Fruit fly (Drosophila melanogaster) whole organism: ENCODE measurements around the gene CG32512.

Source experiments
- CG8478 ChIP-seq: fragments of >200 bp; optimal IDR thresholded peaks from 2 replicates; lab custom pipeline; 2018; ENCODE audit warnings: inconsistent platforms
- Dll ChIP-seq: fragments of >200 bp; optimal IDR thresholded peaks from 2 replicates; lab custom pipeline; 2017
- EcR ChIP-seq, 2 experiments: fragments of >200 bp; optimal IDR thresholded peaks; 2 replicates each; lab custom pipeline; 2017; ENCODE audit warnings: missing biosample characterization in 2 of 2, missing genetic modification characterization in 2 of 2, missing genetic modification reagents in 2 of 2
- pan ChIP-seq: fragments of >200 bp; optimal IDR thresholded peaks from 2 replicates; lab custom pipeline; 2017
- psq ChIP-seq: fragments of >200 bp; optimal IDR thresholded peaks from 2 replicates; lab custom pipeline; 2017
- usp ChIP-seq: fragments of >200 bp; optimal IDR thresholded peaks from 2 replicates; lab custom pipeline; 2017; ENCODE audit warnings: missing biosample characterization, missing genetic modification characterization, mixed read lengths

Gene CG32512

DNA sequence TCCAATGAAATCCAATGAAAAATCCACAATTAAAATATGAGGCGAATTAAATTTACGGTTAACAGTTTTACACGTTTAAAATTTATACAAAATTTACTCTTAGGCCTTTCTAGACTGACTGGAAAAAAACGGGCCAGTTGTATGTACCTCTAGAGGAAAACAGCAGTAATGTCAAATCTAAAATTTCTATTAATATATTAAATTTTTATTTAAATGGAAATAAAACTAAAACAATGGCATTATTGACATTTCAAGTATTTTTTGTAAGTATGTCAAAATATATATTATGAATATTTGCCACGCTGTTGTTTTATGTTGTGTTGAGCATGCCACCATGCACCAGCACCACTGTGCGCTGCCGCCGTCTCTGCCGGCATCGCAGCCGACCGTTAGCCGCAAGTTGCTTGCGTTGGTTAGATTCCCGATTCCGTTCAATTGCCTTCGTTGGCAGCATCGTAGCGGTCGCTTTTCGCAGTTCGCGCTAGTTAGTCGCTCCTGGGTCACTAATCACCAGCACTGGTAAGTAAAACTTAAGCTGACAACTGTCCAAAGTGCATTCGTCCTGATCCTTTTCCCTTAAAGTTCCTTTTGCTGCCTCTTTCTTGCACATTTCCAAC lies 22.4 kb downstream of the CG32512 start, which contains the start of gene Cbs:
Gene Cbs (plus strand): TSS at position 308 of the 617 bp plus-strand sequence.
- TF ChIP-seq EcR (GFP tag; optimal IDR thresholded peaks at IDR 0.05; lab: Kevin White, UChicago) (no peak), usp (GFP tag; lab: Kevin White, UChicago) (no peak), psq (lab: Kevin White, UChicago) (no peak), pan (lab: Kevin White, UChicago) (no peak), Dll (lab: Kevin White, UChicago) (no peak), CG8478 (lab: Kevin White, UChicago) (no peak)

DNA sequence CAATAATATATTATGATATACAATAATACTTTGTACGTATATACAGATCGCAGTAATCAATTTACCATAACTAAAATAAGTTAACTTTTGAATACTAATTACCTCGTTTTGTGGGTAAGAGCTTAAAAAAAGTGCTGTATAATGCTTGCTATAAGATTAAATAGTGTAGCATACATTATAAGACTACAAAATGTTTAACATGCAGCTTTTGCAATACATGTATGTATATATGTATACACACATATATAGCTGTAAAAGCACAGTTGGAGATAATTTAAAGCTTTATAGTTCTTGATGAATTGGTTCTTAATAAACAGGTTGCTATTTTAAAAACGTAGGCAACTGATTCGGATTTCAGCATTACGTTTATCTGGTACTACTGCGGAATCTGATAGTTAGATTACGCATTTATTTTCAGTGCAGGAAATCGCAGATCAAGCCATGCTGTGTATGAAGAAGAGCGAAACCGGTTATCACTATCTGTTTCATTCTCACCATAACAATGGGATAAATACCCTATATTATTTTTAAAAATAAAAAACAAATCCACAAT lies 23.0 kb downstream of the CG32512 start:
- TF ChIP-seq CG8478 (lab: Kevin White, UChicago) (no peak), Dll (lab: Kevin White, UChicago) (no peak), pan (lab: Kevin White, UChicago) (no peak), psq (lab: Kevin White, UChicago) (no peak), EcR (GFP tag; optimal IDR thresholded peaks at IDR 0.05; lab: Kevin White, UChicago) (no peak), usp (GFP tag; lab: Kevin White, UChicago) (no peak)

DNA sequence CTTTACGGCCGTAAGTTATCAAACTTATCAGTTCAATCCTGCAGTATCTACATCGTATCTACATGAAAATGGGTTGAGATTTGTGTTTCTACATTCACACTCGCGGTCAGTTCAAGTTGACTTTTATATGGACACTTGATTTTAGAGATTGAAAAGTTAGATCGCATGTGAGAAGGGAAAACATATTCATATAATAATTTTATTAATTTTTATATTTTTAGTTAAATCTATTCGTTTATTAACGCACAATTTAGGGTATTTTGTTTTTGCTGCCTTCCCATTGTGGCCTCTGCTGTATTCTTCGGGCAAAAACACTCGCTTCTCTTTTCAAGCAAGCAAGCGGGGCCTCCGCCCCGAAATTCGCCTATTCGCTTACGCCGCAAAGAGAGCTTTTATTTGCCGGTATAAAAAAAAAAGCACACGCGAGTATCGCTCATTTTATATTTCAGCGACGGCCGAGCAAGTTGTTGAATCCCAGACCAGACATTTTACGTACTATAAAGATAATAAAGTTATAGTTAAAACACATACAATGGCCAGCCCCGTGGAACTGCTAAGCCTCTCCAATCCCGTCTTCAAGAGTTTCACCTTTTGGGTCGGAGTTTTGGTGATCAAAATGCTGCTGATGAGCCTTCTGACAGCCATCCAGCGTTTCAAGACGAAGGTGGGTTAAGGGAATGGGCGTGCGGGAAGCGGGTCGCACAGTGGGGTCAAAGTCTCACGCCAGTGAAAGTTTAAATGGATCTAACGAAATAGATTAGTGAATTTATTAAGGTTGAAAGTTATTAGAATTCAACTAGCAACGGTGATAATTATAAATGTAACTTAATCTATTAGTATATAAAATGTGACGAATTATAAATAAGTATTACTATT lies 24.5 kb downstream of the CG32512 start:
- TF ChIP-seq EcR (GFP tag; optimal IDR thresholded peaks at IDR 0.05; lab: Kevin White, UChicago) (no peak), usp (GFP tag; lab: Kevin White, UChicago) (no peak), psq (lab: Kevin White, UChicago) (no peak), pan (lab: Kevin White, UChicago) (no peak), CG8478 (lab: Kevin White, UChicago) (no peak), Dll (lab: Kevin White, UChicago) (no peak)

DNA sequence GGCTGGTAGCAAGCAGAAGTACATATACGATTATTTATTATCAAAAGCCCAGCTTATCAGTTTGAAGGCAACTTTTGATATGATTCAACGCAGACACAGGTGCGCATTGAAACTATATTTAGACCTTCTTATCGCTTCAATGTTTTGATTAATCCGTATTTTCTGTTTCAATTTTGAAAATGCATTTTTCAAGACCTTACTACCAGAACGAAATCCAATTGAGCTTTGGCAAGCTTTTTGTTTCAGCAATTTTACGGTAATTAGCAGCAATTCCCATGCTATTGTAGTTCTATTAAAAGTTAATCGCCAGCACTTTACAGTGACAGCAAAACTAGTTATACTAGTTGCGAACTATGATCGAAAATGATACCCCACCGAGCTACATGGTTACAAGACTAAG lies 25.5 kb downstream of the CG32512 start, which contains the start of gene Mgstl:
Gene Mgstl (plus strand): TSS at position 301 of the 400 bp plus-strand sequence.
- no peak for TF ChIP-seq psq (lab: Kevin White, UChicago)
- no peak for TF ChIP-seq Dll (lab: Kevin White, UChicago)
- no peak for TF ChIP-seq CG8478 (lab: Kevin White, UChicago)
- no peak for TF ChIP-seq pan (lab: Kevin White, UChicago)
- TF ChIP-seq usp (GFP tag; lab: Kevin White, UChicago), result no peak
- TF ChIP-seq EcR (GFP tag; optimal IDR thresholded peaks at IDR 0.05; lab: Kevin White, UChicago), result no peak

DNA sequence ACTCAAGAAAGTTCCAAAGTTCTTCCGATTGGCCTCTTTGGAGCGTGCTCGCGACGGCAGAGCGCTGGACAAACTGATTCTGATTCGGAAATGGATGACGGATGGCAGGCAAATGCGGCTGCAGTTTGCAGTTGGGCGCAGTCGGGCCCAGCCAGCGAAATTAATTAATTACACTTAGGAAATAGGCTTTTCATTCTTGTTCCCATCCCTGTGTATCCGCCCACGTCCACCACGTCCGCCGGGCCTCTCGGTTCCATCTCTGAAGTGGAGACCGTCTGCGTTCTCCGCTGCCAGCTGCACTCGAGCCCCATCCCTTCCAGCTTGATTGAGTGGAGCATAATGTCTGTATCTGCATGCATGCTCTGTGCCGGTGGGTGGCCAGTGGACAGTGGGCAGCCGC lies 26.8 kb downstream of the CG32512 start, which contains the start of gene CG15449:
Gene CG15449 (minus strand): TSS at position 101 of the 400 bp plus-strand sequence.
- TF ChIP-seq EcR (GFP tag; optimal IDR thresholded peaks at IDR 0.05; lab: Kevin White, UChicago) (no peak), Dll (lab: Kevin White, UChicago) (no peak), CG8478 (lab: Kevin White, UChicago) (no peak), usp (GFP tag; lab: Kevin White, UChicago) (no peak), psq (lab: Kevin White, UChicago) (no peak), pan (lab: Kevin White, UChicago) (no peak)

DNA sequence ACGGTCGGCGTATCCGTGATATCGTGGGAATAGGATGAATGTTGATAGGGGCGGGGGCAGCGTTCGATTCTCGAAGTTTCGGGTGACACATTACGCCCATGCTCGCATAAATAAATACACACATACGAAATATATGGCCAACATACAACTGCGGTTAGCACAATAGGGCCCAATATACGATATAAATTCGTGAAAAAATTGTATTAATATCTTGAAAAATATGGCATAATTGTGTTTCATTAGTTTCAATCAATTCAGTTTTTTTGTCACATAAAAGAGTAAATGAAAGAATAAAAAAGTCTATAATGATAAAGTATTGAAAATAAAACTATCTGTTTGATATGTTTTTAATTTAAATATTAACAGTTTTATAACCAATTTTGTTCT lies 31.4 kb downstream of the CG32512 start:
- TF ChIP-seq pan (lab: Kevin White, UChicago) (no peak), Dll (lab: Kevin White, UChicago) (no peak), usp (GFP tag; lab: Kevin White, UChicago) (no peak), EcR (GFP tag; optimal IDR thresholded peaks at IDR 0.05; lab: Kevin White, UChicago) (no peak)

DNA sequence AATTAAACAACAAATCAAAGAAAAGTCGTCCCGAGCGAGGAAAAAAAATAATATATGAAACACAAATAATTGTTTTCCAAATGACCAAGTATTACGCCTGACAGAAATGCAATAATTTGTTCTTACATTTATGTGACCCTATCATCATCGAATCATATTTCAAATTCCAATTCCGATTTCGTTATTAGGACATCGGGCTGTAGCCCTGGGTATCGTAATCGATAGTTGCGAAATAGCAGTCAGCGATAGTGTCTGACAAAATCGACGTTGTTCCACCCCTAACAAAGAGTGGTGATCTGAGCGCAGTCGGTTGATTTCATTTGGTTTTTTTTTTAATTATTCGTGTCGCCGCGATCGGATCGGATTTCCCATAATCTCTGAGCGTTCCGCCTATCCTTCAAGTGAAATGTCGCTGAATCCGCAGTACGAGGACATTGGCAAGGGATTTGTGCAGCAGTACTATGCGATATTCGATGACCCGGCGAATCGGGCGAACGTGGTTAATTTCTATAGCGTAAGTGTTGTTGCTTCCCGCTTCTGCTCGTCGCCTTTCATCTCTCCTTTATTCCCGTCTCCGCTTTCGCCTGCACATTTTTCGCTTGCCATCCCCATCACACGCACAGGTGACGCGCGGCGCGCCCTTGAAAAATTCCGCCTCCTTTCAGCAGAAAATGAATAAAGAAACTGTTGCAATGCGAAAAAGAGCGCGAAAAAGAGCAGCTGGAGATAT lies 32.0 kb downstream of the CG32512 start, which contains the start of gene Ntf-2:
Gene Ntf-2 (plus strand): TSS at position 262 of the 730 bp plus-strand sequence.
- no peak for TF ChIP-seq CG8478 (lab: Kevin White, UChicago)
- no peak for TF ChIP-seq Dll (lab: Kevin White, UChicago)
- TF ChIP-seq usp (GFP tag; lab: Kevin White, UChicago), result no peak
- TF ChIP-seq EcR (GFP tag; optimal IDR thresholded peaks at IDR 0.05; lab: Kevin White, UChicago), result no peak
- no peak for TF ChIP-seq pan (lab: Kevin White, UChicago)
- no peak for TF ChIP-seq psq (lab: Kevin White, UChicago)

DNA sequence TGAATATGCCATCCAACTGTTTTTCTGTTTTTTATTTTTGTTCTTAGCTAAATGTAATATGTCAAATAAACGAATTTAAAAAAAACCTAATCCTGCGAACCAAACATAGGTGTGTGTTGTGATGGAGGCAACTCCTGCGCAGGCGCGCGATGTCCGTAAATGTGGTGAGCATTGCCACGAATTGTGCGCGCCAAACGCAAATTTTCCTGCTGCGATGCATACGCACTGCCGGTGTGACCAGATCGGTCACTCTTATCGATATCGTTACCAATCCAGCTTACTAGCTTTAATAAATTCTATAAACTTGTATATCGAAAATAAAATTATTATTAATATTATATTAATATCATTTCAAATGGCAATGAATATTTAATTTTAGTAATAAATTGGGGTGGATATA lies 32.7 kb downstream of the CG32512 start:
- TF ChIP-seq psq (lab: Kevin White, UChicago), result no peak
- no peak for TF ChIP-seq EcR (GFP tag; optimal IDR thresholded peaks at IDR 0.05; lab: Kevin White, UChicago)
- TF ChIP-seq usp (GFP tag; lab: Kevin White, UChicago), result no peak
- no peak for TF ChIP-seq CG8478 (lab: Kevin White, UChicago)
- TF ChIP-seq pan (lab: Kevin White, UChicago), result no peak
- TF ChIP-seq Dll (lab: Kevin White, UChicago), result no peak

DNA sequence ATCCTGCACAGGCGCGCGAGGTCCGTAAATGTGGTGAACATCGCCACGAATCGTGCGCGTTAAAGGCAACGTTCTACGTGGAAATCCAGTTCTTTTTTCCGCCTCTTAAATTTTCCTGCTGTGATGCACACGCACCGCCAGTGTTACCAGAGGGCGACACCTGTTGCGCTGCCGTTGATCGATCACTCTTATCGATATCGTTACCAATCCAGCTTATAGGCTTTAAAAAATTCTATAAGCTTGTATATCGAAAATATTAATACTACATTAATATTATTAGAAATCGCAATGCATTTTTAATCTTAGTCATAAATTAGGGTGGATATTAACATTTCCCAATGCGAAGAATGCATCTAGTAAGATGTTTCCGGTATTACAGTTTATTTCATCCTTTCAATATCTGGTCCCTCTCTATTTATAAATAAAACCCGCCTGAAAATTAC lies 35.5 kb downstream of the CG32512 start, which contains the start of gene CG1529:
Gene CG1529 (minus strand): TSS at position 132 of the 443 bp plus-strand sequence.
- TF ChIP-seq psq (lab: Kevin White, UChicago), result no peak
- no peak for TF ChIP-seq pan (lab: Kevin White, UChicago)

DNA sequence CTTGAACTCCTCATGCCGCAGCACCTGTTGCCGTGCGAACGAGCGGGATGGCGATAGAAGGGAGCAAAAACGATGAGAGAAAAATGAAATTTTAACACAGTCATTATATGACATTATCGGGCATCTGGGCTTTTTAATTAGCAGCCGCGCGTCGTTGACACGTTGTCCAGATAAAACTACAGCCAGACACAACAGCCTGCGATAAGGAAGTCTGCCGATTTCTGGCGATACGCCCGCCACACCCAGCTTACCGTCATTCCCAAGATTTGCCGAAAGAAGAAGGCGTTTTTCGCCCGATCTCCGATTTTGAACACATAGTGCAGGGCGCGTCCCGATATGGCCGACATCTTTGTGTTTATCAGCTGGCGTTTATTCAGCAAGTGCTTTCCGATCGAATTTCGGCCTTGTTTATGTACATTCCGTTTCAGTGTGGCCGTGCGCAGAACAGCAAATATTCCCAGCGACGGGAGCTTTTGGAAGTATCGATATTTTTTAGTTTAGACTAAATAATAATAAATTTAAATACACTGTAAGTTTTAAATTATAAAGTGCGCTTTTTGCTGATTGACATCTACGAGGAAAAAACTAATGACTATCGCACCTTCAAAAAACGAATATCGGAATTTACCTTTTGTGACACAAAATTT lies 39.3 kb downstream of the CG32512 start, which contains the start of gene CG1532:
Gene CG1532 (minus strand): TSS at position 433 of the 647 bp plus-strand sequence.
- TF ChIP-seq pan (lab: Kevin White, UChicago), result no peak
- TF ChIP-seq psq (lab: Kevin White, UChicago), result no peak
- no peak for TF ChIP-seq EcR (GFP tag; optimal IDR thresholded peaks at IDR 0.05; lab: Kevin White, UChicago)
- no peak for TF ChIP-seq usp (GFP tag; lab: Kevin White, UChicago)
- no peak for TF ChIP-seq Dll (lab: Kevin White, UChicago)
- no peak for TF ChIP-seq CG8478 (lab: Kevin White, UChicago)
